Fruit fly (Drosophila melanogaster): ENCODE results near the gene p53.

dm6 chr3R:23048089-23048689 lies 5.7 kb downstream of the p53 start, which contains the start of gene CG17121:
- TF ChIP-seq CG8478 (optimal IDR thresholded peaks at IDR 0.05): no peak
- TF ChIP-seq CTCF (optimal IDR thresholded peaks at IDR 0.05): no peak
